Fruit fly (Drosophila melanogaster): ENCODE data around the gene Cpr72Ea.

DNA sequence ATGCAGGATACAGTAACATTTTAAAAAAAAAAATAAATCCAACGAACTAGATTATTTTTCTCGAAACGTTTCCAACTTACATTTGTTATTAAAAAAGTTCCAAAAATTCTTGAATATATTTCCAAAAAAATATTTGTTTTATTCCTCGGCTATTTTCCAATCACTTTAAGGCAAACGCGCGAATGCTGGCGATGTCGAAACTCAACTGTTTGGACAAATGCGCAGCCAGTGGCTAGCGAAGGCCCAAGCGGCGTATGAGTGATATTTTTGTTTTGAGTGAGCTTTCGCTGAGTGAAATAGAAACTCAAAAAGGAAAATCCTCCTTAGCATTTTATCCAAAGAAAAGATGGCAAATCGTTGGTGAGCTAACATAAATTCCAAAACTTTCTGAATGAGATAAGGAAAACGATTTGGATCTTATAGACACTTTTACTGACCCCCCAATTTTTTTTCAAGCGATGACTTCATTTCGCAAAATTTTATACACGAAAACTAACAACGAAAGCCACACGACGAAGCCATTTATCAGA lies 3.1 kb upstream of the Cpr72Ea start, which contains the start of gene ringer:
- TF ChIP-seq dmrt93B (GFP tag; optimal IDR thresholded peaks at IDR 0.05): no peak
- no peak for TF ChIP-seq Mio (GFP tag; optimal IDR thresholded peaks at IDR 0.05)
- no peak for TF ChIP-seq psq (GFP tag; optimal IDR thresholded peaks at IDR 0.05)
- no peak for TF ChIP-seq HLH106 (tag; optimal IDR thresholded peaks at IDR 0.05)
- no peak for TF ChIP-seq pan (optimal IDR thresholded peaks at IDR 0.05)
- TF ChIP-seq fru (GFP tag; optimal IDR thresholded peaks at IDR 0.05): no peak
- TF ChIP-seq CrebA (GFP tag; optimal IDR thresholded peaks at IDR 0.05; ENCODE audit: borderline replicate concordance): no peak
- TF ChIP-seq Myc (optimal IDR thresholded peaks at IDR 0.05): no peak
- TF ChIP-seq Sp1 (GFP tag; optimal IDR thresholded peaks at IDR 0.05): no peak
- TF ChIP-seq GATAd (GFP tag; optimal IDR thresholded peaks at IDR 0.05): no peak
- no peak for TF ChIP-seq h (GFP tag; optimal IDR thresholded peaks at IDR 0.05)
